Fruit fly (Drosophila melanogaster): ENCODE data around the gene mthl1.

Gene mthl1

DNA sequence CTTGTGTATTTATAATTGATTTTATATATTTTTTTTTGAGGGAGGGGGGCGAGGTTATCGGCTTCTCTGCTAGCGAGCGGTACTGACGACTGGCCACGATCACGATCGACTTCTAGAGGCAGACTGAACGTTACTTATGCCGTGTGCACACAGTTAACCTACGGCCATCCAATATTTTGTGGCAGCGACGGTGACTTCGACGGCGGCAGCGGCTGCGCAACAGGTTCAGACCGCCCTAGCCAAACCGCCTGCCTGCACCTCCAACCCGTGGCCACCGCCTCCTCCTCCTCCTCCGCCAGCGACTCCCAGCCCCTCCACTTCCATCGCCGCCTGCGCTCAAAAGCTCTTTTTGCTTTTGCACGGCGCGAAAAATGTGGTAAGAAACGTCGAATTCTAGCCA lies 19.3 kb upstream of the mthl1 start, which contains the start of gene CG9782:
Gene CG9782 (minus strand): TSS at position 128 of the 400 bp plus-strand sequence.
- TF ChIP-seq CG12768 (GFP tag; optimal IDR thresholded peaks at IDR 0.05) (no peak), CG1620 (GFP tag; optimal IDR thresholded peaks at IDR 0.05) (no peak), kay (GFP tag; ENCODE audit: borderline replicate concordance) (no peak), CG33017 (tag; optimal IDR thresholded peaks at IDR 0.05) (no peak), Mnt (GFP tag; optimal IDR thresholded peaks at IDR 0.05) (no peak), CG11617 (GFP tag; optimal IDR thresholded peaks at IDR 0.05) (no peak)

DNA sequence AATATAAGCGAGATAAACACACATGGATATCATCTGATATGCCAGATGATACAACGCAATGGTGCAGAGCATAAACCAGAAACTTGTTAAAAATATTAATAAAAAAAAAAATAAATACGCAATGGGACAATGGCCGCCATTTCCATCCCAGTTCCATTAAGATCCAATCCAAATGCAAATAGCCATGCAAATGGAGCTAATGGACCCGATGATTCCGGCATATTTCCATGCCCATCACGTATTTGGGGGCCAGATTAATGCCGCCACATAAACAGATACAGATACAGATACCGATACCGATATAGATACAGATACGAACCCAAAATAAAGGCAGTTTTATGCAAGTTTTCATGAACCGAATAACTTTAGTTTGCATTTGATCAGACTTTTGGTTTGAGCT lies 17.2 kb upstream of the mthl1 start:
- no peak for TF ChIP-seq CG1620 (GFP tag; optimal IDR thresholded peaks at IDR 0.05)
- TF ChIP-seq ovo (GFP tag; optimal IDR thresholded peaks at IDR 0.05) = no peak
- TF ChIP-seq Hr96 (GFP tag; optimal IDR thresholded peaks at IDR 0.05) = no peak
- TF ChIP-seq tj (GFP tag; optimal IDR thresholded peaks at IDR 0.05) = no peak
- TF ChIP-seq bab1 (GFP tag; optimal IDR thresholded peaks at IDR 0.05) = no peak
- TF ChIP-seq Crg-1 (GFP tag; optimal IDR thresholded peaks at IDR 0.05) = no peak
- no peak for TF ChIP-seq cnc (optimal IDR thresholded peaks at IDR 0.05)
- no peak for TF ChIP-seq CG11617 (GFP tag; optimal IDR thresholded peaks at IDR 0.05)
- no peak for TF ChIP-seq CG7101 (tag; optimal IDR thresholded peaks at IDR 0.05)

DNA sequence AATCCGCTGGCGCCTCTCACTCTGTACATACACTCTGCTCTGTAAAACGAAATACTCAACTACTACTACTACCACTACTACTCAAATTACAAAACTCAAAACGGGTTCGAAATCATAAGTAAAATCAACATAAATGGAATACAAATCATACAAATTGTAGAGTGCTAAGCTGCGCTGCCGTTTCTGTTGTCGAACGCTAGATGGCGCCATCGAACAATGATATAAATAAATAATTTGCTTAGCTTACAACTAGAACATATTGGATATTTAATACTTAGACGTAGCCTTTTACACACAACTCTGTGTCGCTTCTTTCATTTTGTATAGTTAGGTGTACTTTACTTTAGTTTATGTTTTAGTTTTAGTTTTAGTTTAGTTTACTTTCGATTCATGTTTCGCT lies 16.2 kb upstream of the mthl1 start:
- TF ChIP-seq CG7101 (tag; optimal IDR thresholded peaks at IDR 0.05) (no peak), Mnt (GFP tag; optimal IDR thresholded peaks at IDR 0.05) (no peak), CG11617 (GFP tag; optimal IDR thresholded peaks at IDR 0.05) (no peak), Clk (GFP tag; optimal IDR thresholded peaks at IDR 0.05) (no peak), Hr96 (GFP tag; optimal IDR thresholded peaks at IDR 0.05) (no peak), cic (GFP tag; optimal IDR thresholded peaks at IDR 0.05) (no peak), pad (GFP tag; optimal IDR thresholded peaks at IDR 0.05) (no peak), toe (GFP tag; optimal IDR thresholded peaks at IDR 0.05) (no peak), CG7045 (GFP tag; optimal IDR thresholded peaks at IDR 0.05) (no peak), CG33017 (tag; optimal IDR thresholded peaks at IDR 0.05) (no peak), ovo (GFP tag; optimal IDR thresholded peaks at IDR 0.05) (no peak), cnc (optimal IDR thresholded peaks at IDR 0.05) (no peak), kay (GFP tag; ENCODE audit: borderline replicate concordance) (no peak), bab1 (GFP tag; optimal IDR thresholded peaks at IDR 0.05) (no peak)

dm6 chrX:16632135-16632534 lies 8.6 kb upstream of the mthl1 start, which contains the start of gene CG9777:
TSS of gene CG9777 (minus strand) at chrX:16632235.
- TF ChIP-seq CG7101 (tag; optimal IDR thresholded peaks at IDR 0.05) (no peak), toe (GFP tag; optimal IDR thresholded peaks at IDR 0.05) (no peak)

- TF ChIP-seq CG33017 (tag; optimal IDR thresholded peaks at IDR 0.05) = peak; percentile 1
- TF ChIP-seq kay (GFP tag; ENCODE audit: borderline replicate concordance) = no peak
- peak; percentile 8 for TF ChIP-seq toe (GFP tag; optimal IDR thresholded peaks at IDR 0.05)
- no peak for TF ChIP-seq bab1 (GFP tag; optimal IDR thresholded peaks at IDR 0.05)
- no peak for TF ChIP-seq Crg-1 (GFP tag; optimal IDR thresholded peaks at IDR 0.05)
- TF ChIP-seq CG7101 (tag; optimal IDR thresholded peaks at IDR 0.05) = no peak
- TF ChIP-seq CG12768 (GFP tag; optimal IDR thresholded peaks at IDR 0.05) = peak; percentile 96
- peak; percentile 39 for TF ChIP-seq tj (GFP tag; optimal IDR thresholded peaks at IDR 0.05)
- TF ChIP-seq Mnt (GFP tag; optimal IDR thresholded peaks at IDR 0.05) = peak; percentile 97
- no peak for TF ChIP-seq CG1620 (GFP tag; optimal IDR thresholded peaks at IDR 0.05)
- TF ChIP-seq Clk (GFP tag; optimal IDR thresholded peaks at IDR 0.05) = no peak
- no peak for TF ChIP-seq cnc (optimal IDR thresholded peaks at IDR 0.05)
- peak; percentile 11 for TF ChIP-seq CG11617 (GFP tag; optimal IDR thresholded peaks at IDR 0.05)
- peak; percentile 78 for TF ChIP-seq cic (GFP tag; optimal IDR thresholded peaks at IDR 0.05)
- peak; percentile 29 for TF ChIP-seq Hr96 (GFP tag; optimal IDR thresholded peaks at IDR 0.05)
- no peak for TF ChIP-seq ovo (GFP tag; optimal IDR thresholded peaks at IDR 0.05)
- peak; percentile 22 for TF ChIP-seq CG5204 (GFP tag; optimal IDR thresholded peaks at IDR 0.05)
- peak; percentile 10 for TF ChIP-seq pad (GFP tag; optimal IDR thresholded peaks at IDR 0.05)
- no peak for TF ChIP-seq CG14711 (tag; optimal IDR thresholded peaks at IDR 0.05)
- peak; percentile 6 for TF ChIP-seq CG7045 (GFP tag; optimal IDR thresholded peaks at IDR 0.05)
Observed at dm6 chrX:16633181-16633957, 7.4 kb upstream of the mthl1 start.

DNA sequence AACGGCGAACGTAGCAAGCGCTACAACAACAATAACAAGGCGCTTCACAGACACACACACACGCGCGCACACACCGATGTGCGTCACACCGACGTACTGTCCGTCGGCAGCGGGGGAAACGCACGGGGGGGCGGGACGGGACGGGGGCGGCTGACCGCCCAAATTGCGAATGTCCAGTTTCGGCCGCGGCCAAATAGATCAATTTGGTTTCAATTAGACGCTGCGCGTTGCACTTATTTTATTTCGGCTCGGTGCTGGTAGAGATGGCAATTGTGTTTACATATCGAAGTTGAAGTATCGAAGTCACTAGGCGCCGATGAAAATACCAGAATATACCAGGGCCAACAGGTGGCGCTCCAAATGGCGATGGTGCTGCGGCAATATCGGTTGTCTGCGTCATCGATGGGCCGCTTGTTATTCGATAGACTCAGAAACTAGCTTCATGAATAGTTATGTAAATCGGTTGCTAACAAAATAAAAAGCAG lies 3.6 kb upstream of the mthl1 start, which contains the start of gene Rok:
Gene Rok (minus strand): TSS at position 309 of the 485 bp plus-strand sequence.
- TF ChIP-seq cic (GFP tag; optimal IDR thresholded peaks at IDR 0.05) = peak; percentile 30
- no peak for TF ChIP-seq pad (GFP tag; optimal IDR thresholded peaks at IDR 0.05)
- TF ChIP-seq tj (GFP tag; optimal IDR thresholded peaks at IDR 0.05) = peak; percentile 41
- TF ChIP-seq CG33017 (tag; optimal IDR thresholded peaks at IDR 0.05) = no peak
- no peak for TF ChIP-seq CG5204 (GFP tag; optimal IDR thresholded peaks at IDR 0.05)
